Worm (Caenorhabditis elegans): ENCODE measurements around the gene R10E8.6.

DNA sequence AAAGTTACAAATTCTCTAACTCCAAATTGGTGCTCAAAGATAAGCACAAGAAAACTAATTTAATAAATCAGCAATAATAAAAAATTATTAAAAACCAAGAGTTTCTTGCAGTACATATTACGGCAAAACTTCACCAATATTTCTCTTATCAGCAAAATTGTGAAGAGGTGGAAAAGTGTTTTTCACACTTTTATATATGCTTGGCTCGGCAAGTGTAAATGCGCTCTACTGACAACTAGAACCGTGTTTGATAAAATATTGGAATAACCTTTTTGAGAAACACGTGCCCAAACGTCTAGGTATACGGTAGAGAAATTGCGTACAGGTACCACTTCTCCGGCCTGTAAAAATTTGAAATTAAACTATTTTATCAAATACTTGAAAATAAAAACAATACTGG is 24.9 kb downstream of the R10E8.6 start, which contains the start of gene R10E8.8:
- TF ChIP-seq unc-62 (GFP tag; optimal IDR thresholded peaks at IDR 0.05), result no peak
- no peak for TF ChIP-seq R02D3.7 (tag; optimal IDR thresholded peaks at IDR 0.05)
- TF ChIP-seq ztf-4 (tag; optimal IDR thresholded peaks at IDR 0.05), result no peak
- peak; percentile 72 for TF ChIP-seq pqm-1 (tag; optimal IDR thresholded peaks at IDR 0.05)
- no peak for TF ChIP-seq nhr-25 (tag; optimal IDR thresholded peaks at IDR 0.05)
- no peak for TF ChIP-seq nhr-28 (tag; optimal IDR thresholded peaks at IDR 0.05)
- TF ChIP-seq nhr-237 (tag; optimal IDR thresholded peaks at IDR 0.05), result no peak
- TF ChIP-seq nhr-12 (tag; optimal IDR thresholded peaks at IDR 0.05), result no peak
- no peak for TF ChIP-seq mdl-1 (tag; optimal IDR thresholded peaks at IDR 0.05)
- no peak for TF ChIP-seq nhr-76 (tag; optimal IDR thresholded peaks at IDR 0.05)
- TF ChIP-seq egl-27 (tag; optimal IDR thresholded peaks at IDR 0.05), result no peak
